Fruit fly (Drosophila melanogaster): ENCODE results near the gene MED30.

The MED30 gene

dm6 chr3L:623556-623955, 30.3 kb downstream of the MED30 start (continued):
- TF ChIP-seq CG14667 (GFP tag; IDR thresholded peaks at IDR 0.05) (peak; percentile 41; the same call in 1 of the 2 replicates), CG17361 (GFP tag; IDR thresholded peaks at IDR 0.05) (peak; percentile 63), Ets97D (GFP tag; optimal IDR thresholded peaks at IDR 0.05) (no peak), MTF-1 (GFP tag; optimal IDR thresholded peaks at IDR 0.05; ENCODE audit: borderline replicate concordance) (no peak), CG8388 (GFP tag; optimal IDR thresholded peaks at IDR 0.05) (peak; percentile 2), CG1603 (tag; optimal IDR thresholded peaks at IDR 0.05) (peak; percentile 64), nerfin-2 (GFP tag; IDR thresholded peaks at IDR 0.05; ENCODE audit: partially characterized antibody) (no peak), ara (GFP tag; IDR thresholded peaks at IDR 0.05) (peak; percentile 70), CG2712 (tag; optimal IDR thresholded peaks at IDR 0.05) (peak; percentile 70), dmrt99B (tag; optimal IDR thresholded peaks at IDR 0.05) (peak; percentile 41), Fer1 (GFP tag; optimal IDR thresholded peaks at IDR 0.05) (no peak), az2 (GFP tag; optimal IDR thresholded peaks at IDR 0.05) (peak; percentile 19), CG2199 (GFP tag; IDR thresholded peaks at IDR 0.05) (peak; percentile 61; the same call in 1 of the 3 replicates), stc (GFP tag; IDR thresholded peaks at IDR 0.05) (peak; percentile 31; the same call in 1 of the 2 replicates), NC2α (GFP tag; optimal IDR thresholded peaks at IDR 0.05) (peak; percentile 3), Hr3 (GFP tag; optimal IDR thresholded peaks at IDR 0.05) (no peak), Rx (GFP tag; IDR thresholded peaks at IDR 0.05) (0 out of 2 replicates have a peak, but pooled peaks have one; percentile 20), ci (GFP tag; IDR thresholded peaks at IDR 0.05) (peak; percentile 55; the same call in 1 of the 3 replicates), CG3726 (GFP tag; IDR thresholded peaks at IDR 0.05) (no peak), D19A (tag; optimal IDR thresholded peaks at IDR 0.05) (peak; percentile 92), CG11504 (tag; optimal IDR thresholded peaks at IDR 0.05) (peak; percentile 31)

dm6 chr3L:622357-622834, 31.5 kb downstream of the MED30 start:
- no peak for TF ChIP-seq gro (GFP tag; optimal IDR thresholded peaks at IDR 0.05)
- peak; percentile 5 to 23 for TF ChIP-seq Pdp1 (GFP tag; optimal IDR thresholded peaks at IDR 0.05)
- TF ChIP-seq CG32532 (GFP tag; IDR thresholded peaks at IDR 0.05): no peak
- TF ChIP-seq nom (GFP tag; optimal IDR thresholded peaks at IDR 0.05): peak; percentile 70
- no peak for TF ChIP-seq bab2 (GFP tag; optimal IDR thresholded peaks at IDR 0.05)
- TF ChIP-seq Poxn (GFP tag; IDR thresholded peaks at IDR 0.05): no peak
- TF ChIP-seq CHES-1-like (GFP tag; optimal IDR thresholded peaks at IDR 0.05): no peak
- TF ChIP-seq nerfin-1 (tag; optimal IDR thresholded peaks at IDR 0.05): peak; percentile 37
- no peak for TF ChIP-seq Fer1 (GFP tag; optimal IDR thresholded peaks at IDR 0.05)
- no peak for TF ChIP-seq Gsc (GFP tag; IDR thresholded peaks at IDR 0.05)
- no peak for TF ChIP-seq CG5245 (GFP tag; optimal IDR thresholded peaks at IDR 0.05)
- peak in 1 of 2 experiments; percentile 42 for TF ChIP-seq eve (GFP tag; optimal IDR thresholded peaks at IDR 0.05)
- TF ChIP-seq CG34422 (GFP tag; IDR thresholded peaks at IDR 0.05): 0 out of 3 replicates have a peak, but pooled peaks have one; percentile 21
- peak; percentile 13 for TF ChIP-seq PHDP (tag; optimal IDR thresholded peaks at IDR 0.05)
- peak; percentile 66 for TF ChIP-seq CG3407 (GFP tag; optimal IDR thresholded peaks at IDR 0.05)
- TF ChIP-seq CG6254 (GFP tag; optimal IDR thresholded peaks at IDR 0.05): peak; percentile 51
- no peak for TF ChIP-seq CG7357 (GFP tag; IDR thresholded peaks at IDR 0.05)
- TF ChIP-seq CG1602 (GFP tag; optimal IDR thresholded peaks at IDR 0.05): peak; percentile 49
- no peak for TF ChIP-seq CG17186 (GFP tag; optimal IDR thresholded peaks at IDR 0.05)
- no peak for TF ChIP-seq CG18599 (GFP tag; optimal IDR thresholded peaks at IDR 0.05)
- TF ChIP-seq vvl (GFP tag; IDR thresholded peaks at IDR 0.05): 0 out of 2 replicates have a peak, but pooled peaks have one; percentile 12
- no peak for TF ChIP-seq CG10366 (GFP tag; IDR thresholded peaks at IDR 0.05)
- no peak for TF ChIP-seq chinmo (GFP tag; IDR thresholded peaks at IDR 0.05; ENCODE audit: partially characterized antibody)
- TF ChIP-seq her (GFP tag; optimal IDR thresholded peaks at IDR 0.05): no peak
- TF ChIP-seq en (GFP tag; optimal IDR thresholded peaks at IDR 0.05): no peak
- no peak for TF ChIP-seq CG3847 (GFP tag; IDR thresholded peaks at IDR 0.05)
- TF ChIP-seq jigr1 (GFP tag; IDR thresholded peaks at IDR 0.05): no peak
- no peak for TF ChIP-seq prd (optimal IDR thresholded peaks at IDR 0.05)
- TF ChIP-seq prd (GFP tag; IDR thresholded peaks at IDR 0.05): peak; percentile 45; the same call in 2 of the 3 replicates
- TF ChIP-seq CG13894 (tag; optimal IDR thresholded peaks at IDR 0.05): no peak
- no peak for TF ChIP-seq B-H1 (GFP tag; IDR thresholded peaks at IDR 0.05)

Measured in whole organism, embryonic.